Worm (Caenorhabditis elegans) whole organism, L1 larva: ENCODE measurements around the gene fbxa-95.

ENCODE experiments used
- ama-1 ChIP-seq: fragments of 150-350 bp; optimal IDR thresholded peaks from 2 replicates; lab custom pipeline; 2014
- ceh-82 ChIP-seq, 3 experiments: fragments of 150-350 bp in 1 of 3; sonication (generic microtip) in 2 of 3; optimal IDR thresholded peaks; 2 replicates each; lab custom pipeline; 2014 to 2017; ENCODE audit warnings: missing biosample characterization in 3 of 3, missing genetic modification characterization in 3 of 3
- ceh-90 ChIP-seq: sonication (generic microtip); optimal IDR thresholded peaks from 2 replicates; lab custom pipeline; 2016; ENCODE audit warnings: missing genetic modification characterization, missing compliant biosample characterization
- egl-27 ChIP-seq, 2 experiments: fragments of 150-350 bp in 1 of 2; sonication (generic microtip); optimal IDR thresholded peaks; 3 replicates each; lab custom pipeline; 2017 to 2018; ENCODE audit warnings: missing biosample characterization in 2 of 2, missing genetic modification characterization in 2 of 2, missing genetic modification reagents in 2 of 2
- elt-2 ChIP-seq: sonication (generic microtip); optimal IDR thresholded peaks from 2 replicates; lab custom pipeline; 2016; ENCODE audit warnings: missing genetic modification characterization, mild to moderate bottlenecking, inconsistent platforms, missing compliant biosample characterization, missing genetic modification reagents
- jun-1 ChIP-seq: fragments of 150-350 bp; optimal IDR thresholded peaks from 2 replicates; lab custom pipeline; 2014; ENCODE audit warnings: missing biosample characterization, missing genetic modification reagents, missing genetic modification characterization
- lin-15B ChIP-seq: fragments of 150-350 bp; sonication (generic microtip); optimal IDR thresholded peaks from 3 replicates; lab custom pipeline; 2014; ENCODE audit warnings: missing biosample characterization, missing genetic modification characterization
- nhr-11 ChIP-seq: fragments of 150-350 bp; optimal IDR thresholded peaks from 2 replicates; lab custom pipeline; 2014; ENCODE audit warnings: missing biosample characterization, missing genetic modification characterization
- skn-1 ChIP-seq: fragments of 150-350 bp; optimal IDR thresholded peaks from 2 replicates; lab custom pipeline; 2014; ENCODE audit warnings: missing biosample characterization, missing genetic modification characterization
- snu-23 ChIP-seq: sonication (generic microtip); optimal IDR thresholded peaks from 2 replicates; lab custom pipeline; 2016; ENCODE audit warnings: missing genetic modification characterization, missing compliant biosample characterization
- tbx-2 ChIP-seq: sonication (generic microtip); optimal IDR thresholded peaks from 2 replicates; lab custom pipeline; 2016; ENCODE audit warnings: missing genetic modification characterization, missing compliant biosample characterization
- unc-62 ChIP-seq: fragments of 150-350 bp; optimal IDR thresholded peaks from 2 replicates; lab custom pipeline; 2014; ENCODE audit warnings: missing biosample characterization, missing genetic modification reagents, missing genetic modification characterization
- zag-1 ChIP-seq: fragments of 150-350 bp; optimal IDR thresholded peaks from 2 replicates; lab custom pipeline; 2014; ENCODE audit warnings: missing biosample characterization, missing genetic modification characterization

ce11 chrV:15577395-15577896 lies 6.2 kb downstream of the fbxa-95 start, which contains the start of gene atx-3:
- TF ChIP-seq ceh-90 (tag; lab: Kevin White, UChicago), result no peak
- no peak for TF ChIP-seq zag-1 (tag; lab: Kevin White, UChicago)
- no peak for TF ChIP-seq ceh-82 (tag; optimal IDR thresholded peaks at IDR 0.05; lab: Kevin White, UChicago)
- TF ChIP-seq nhr-11 (tag; lab: Kevin White, UChicago), result no peak
- no peak for TF ChIP-seq egl-27 (tag; optimal IDR thresholded peaks at IDR 0.05; lab: Kevin White, UChicago)
- no peak for TF ChIP-seq ama-1 (lab: Kevin White, UChicago)
- no peak for TF ChIP-seq snu-23 (GFP tag; lab: Kevin White, UChicago)
- no peak for TF ChIP-seq unc-62 (GFP tag; lab: Kevin White, UChicago)
- TF ChIP-seq lin-15B (tag; lab: Kevin White, UChicago), result no peak
- no peak for TF ChIP-seq jun-1
- TF ChIP-seq skn-1 (tag; lab: Kevin White, UChicago), result no peak
- TF ChIP-seq elt-2 (tag; lab: Kevin White, UChicago), result no peak
- no peak for TF ChIP-seq tbx-2
